Worm (Caenorhabditis elegans) whole organism, midembryonic: ENCODE data around the gene C35A5.3.

ENCODE experiments used
- T22C8.4 ChIP-seq: fragments of 200-800 bp; sonication (Bioruptor generic); IDR thresholded peaks from 2 replicates; pipeline ENCODE4 v1.3.6; 2022; ENCODE audit warnings: missing genetic modification characterization, missing compliant biosample characterization
- cog-1 ChIP-seq: sonication (generic microtip); optimal IDR thresholded peaks from 2 replicates; lab custom pipeline; 2016; ENCODE audit warnings: missing genetic modification characterization, missing compliant biosample characterization
- flt-1 ChIP-seq: fragments of 200-800 bp; sonication (Bioruptor generic); IDR thresholded peaks from 2 replicates; pipeline ENCODE4 v1.3.6; 2022; ENCODE audit warnings: missing genetic modification characterization, missing compliant biosample characterization
- klf-2 ChIP-seq: fragments of 200-800 bp; sonication (Bioruptor generic); conservative IDR thresholded peaks from 2 replicates; pipeline ENCODE4 v1.3.6; 2022; ENCODE audit warnings: missing genetic modification reagents, missing genetic modification characterization, missing compliant biosample characterization
- med-1 ChIP-seq: sonication (generic microtip); optimal IDR thresholded peaks from 2 replicates; lab custom pipeline; 2017; ENCODE audit warnings: missing genetic modification characterization, mild to moderate bottlenecking, missing compliant biosample characterization, antibody characterized with exemption, missing genetic modification reagents; ENCODE audit not compliant: insufficient read depth
- ref-1 ChIP-seq: fragments of 200-800 bp; sonication (Bioruptor generic); conservative IDR thresholded peaks from 2 replicates; pipeline ENCODE4 v1.3.6; 2022; ENCODE audit warnings: missing genetic modification reagents, missing genetic modification characterization, missing compliant biosample characterization
- tab-1 ChIP-seq: fragments of 200-800 bp; sonication (Bioruptor generic); IDR thresholded peaks from 2 replicates; pipeline ENCODE4 v1.3.6; 2022; ENCODE audit warnings: missing genetic modification characterization, missing compliant biosample characterization
- ztf-23 ChIP-seq: fragments of 200-800 bp; sonication (Bioruptor generic); IDR thresholded peaks from 2 replicates; pipeline ENCODE4 v1.3.6; 2022; ENCODE audit warnings: missing genetic modification reagents, missing genetic modification characterization, missing compliant biosample characterization
- ztf-29 ChIP-seq: fragments of 200-800 bp; sonication (Bioruptor generic); IDR thresholded peaks from 2 replicates; pipeline ENCODE4 v1.3.6; 2022; ENCODE audit warnings: missing genetic modification reagents, missing genetic modification characterization, missing compliant biosample characterization

DNA sequence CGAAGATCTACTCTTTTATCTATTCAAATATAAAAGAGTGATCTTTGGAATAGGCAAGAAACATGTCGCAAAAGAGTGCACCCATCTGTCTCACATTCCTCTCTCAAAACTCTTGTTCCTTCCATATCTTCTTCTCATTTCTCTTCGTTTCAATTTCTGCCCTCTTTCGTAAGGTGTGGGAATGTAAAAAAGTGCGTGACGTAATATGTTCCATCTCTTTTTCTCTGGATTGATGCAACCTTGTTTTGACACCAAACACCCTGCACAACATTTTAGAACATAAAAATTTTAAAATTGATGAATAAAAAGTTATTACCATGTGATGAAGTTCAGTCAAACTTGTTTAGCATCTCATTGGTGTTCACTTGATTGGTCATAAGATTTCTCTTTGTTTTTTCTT is 34.1 kb downstream of the C35A5.3 start:
- TF ChIP-seq ztf-23 (GFP tag; lab: Robert Waterston, UW): no peak
- no peak for TF ChIP-seq flt-1 (GFP tag; lab: Robert Waterston, UW)
- TF ChIP-seq med-1: no peak
- no peak for TF ChIP-seq cog-1 (tag; lab: Kevin White, UChicago)
- TF ChIP-seq tab-1: no peak
- no peak for TF ChIP-seq ref-1 (GFP tag; lab: Robert Waterston, UW)
- no peak for TF ChIP-seq ztf-29 (GFP tag; lab: Robert Waterston, UW)
- no peak for TF ChIP-seq klf-2 (GFP tag; lab: Robert Waterston, UW)
- no peak for TF ChIP-seq T22C8.4 (GFP tag; lab: Robert Waterston, UW)
